Worm (Caenorhabditis elegans) whole organism, L4/young adult: ENCODE results near the gene zip-10.
A peak's percentile ranks its signal among the peaks of the same experiment; 100 is the strongest.

Experiments used
- dao-5 ChIP-seq: sonication (generic microtip); optimal IDR thresholded peaks from 2 replicates; lab custom pipeline; 2016; ENCODE audit warnings: missing genotype, missing genetic modification characterization, moderate library complexity, missing compliant biosample characterization
- him-1 ChIP-seq: sonication (generic microtip); optimal IDR thresholded peaks from 2 replicates; lab custom pipeline; 2016; ENCODE audit warnings: missing genotype, missing genetic modification reagents, missing genetic modification characterization, missing compliant biosample characterization

- TF ChIP-seq dao-5 (tag; lab: Kevin White, UChicago) (no peak), him-1 (tag; lab: Kevin White, UChicago) (peak; percentile 44)
Observed at ce11 chrV:11644166-11644565, 6.4 kb downstream of the zip-10 start, which contains the start of gene bir-1.
